Fruit fly (Drosophila melanogaster): Measurements from ENCODE around the gene 5-HT2A.

5-HT2A gene

dm6 chr3R:4659934-4660353 is 47.3 kb downstream of the 5-HT2A start (continued):
- peak; percentile 9; the same call in 1 of the 3 replicates for TF ChIP-seq ci (GFP tag; IDR thresholded peaks at IDR 0.05)
- TF ChIP-seq Fer1 (GFP tag; optimal IDR thresholded peaks at IDR 0.05): no peak
- no peak for TF ChIP-seq CkIIα-i1 (GFP tag; IDR thresholded peaks at IDR 0.05)
- TF ChIP-seq gsb (GFP tag; IDR thresholded peaks at IDR 0.05): no peak
- no peak for TF ChIP-seq zen2 (GFP tag; IDR thresholded peaks at IDR 0.05; ENCODE audit: partially characterized antibody)
- no peak for TF ChIP-seq CG4282 (GFP tag; optimal IDR thresholded peaks at IDR 0.05)
- TF ChIP-seq Taf1 (GFP tag; IDR thresholded peaks at IDR 0.05): no peak
- no peak for TF ChIP-seq nerfin-2 (GFP tag; IDR thresholded peaks at IDR 0.05; ENCODE audit: partially characterized antibody)
- no peak for TF ChIP-seq CG10209 (GFP tag; optimal IDR thresholded peaks at IDR 0.05)
- no peak for TF ChIP-seq CG7357 (GFP tag; IDR thresholded peaks at IDR 0.05)
- TF ChIP-seq CG43689 (GFP tag; IDR thresholded peaks at IDR 0.05): no peak
- peak; percentile 45 for TF ChIP-seq CG1233 (GFP tag; optimal IDR thresholded peaks at IDR 0.05)
- TF ChIP-seq CG2116 (GFP tag; optimal IDR thresholded peaks at IDR 0.05): no peak
- TF ChIP-seq D (optimal IDR thresholded peaks at IDR 0.05): no peak
- TF ChIP-seq D (GFP tag; optimal IDR thresholded peaks at IDR 0.05): peak; percentile 16
- TF ChIP-seq gce (GFP tag; IDR thresholded peaks at IDR 0.05): no peak
- no peak for TF ChIP-seq Abd-B (GFP tag; optimal IDR thresholded peaks at IDR 0.05)
- no peak for TF ChIP-seq CG17802 (tag; optimal IDR thresholded peaks at IDR 0.05)
- TF ChIP-seq CG16813 (GFP tag; IDR thresholded peaks at IDR 0.05; ENCODE audit: partially characterized antibody): no peak
- no peak for TF ChIP-seq CG14050 (GFP tag; IDR thresholded peaks at IDR 0.05)
- TF ChIP-seq CG11504 (tag; optimal IDR thresholded peaks at IDR 0.05): no peak
- TF ChIP-seq stc (GFP tag; IDR thresholded peaks at IDR 0.05): no peak
- TF ChIP-seq wor (GFP tag; IDR thresholded peaks at IDR 0.05): no peak
- TF ChIP-seq chif (GFP tag; optimal IDR thresholded peaks at IDR 0.05): no peak
- TF ChIP-seq CG13894 (tag; optimal IDR thresholded peaks at IDR 0.05): no peak
- TF ChIP-seq p53 (GFP tag; optimal IDR thresholded peaks at IDR 0.05): no peak
- TF ChIP-seq CG30020 (tag; optimal IDR thresholded peaks at IDR 0.05): no peak
- TF ChIP-seq Jarid2 (GFP tag; optimal IDR thresholded peaks at IDR 0.05): no peak
- no peak for TF ChIP-seq CG10366 (GFP tag; IDR thresholded peaks at IDR 0.05)
- TF ChIP-seq CG10321 (GFP tag; IDR thresholded peaks at IDR 0.05): no peak
- TF ChIP-seq CG18599 (GFP tag; optimal IDR thresholded peaks at IDR 0.05): no peak
- TF ChIP-seq Hmr (GFP tag; optimal IDR thresholded peaks at IDR 0.05): no peak
- TF ChIP-seq CG1832 (GFP tag; optimal IDR thresholded peaks at IDR 0.05): no peak
- peak; percentile 54 for TF ChIP-seq Rfx (GFP tag; IDR thresholded peaks at IDR 0.05)
- no peak; the same call in 2 of the 3 replicates for TF ChIP-seq so (GFP tag; IDR thresholded peaks at IDR 0.05)
- TF ChIP-seq CG11093 (GFP tag; IDR thresholded peaks at IDR 0.05): no peak
- no peak for TF ChIP-seq CG6272 (GFP tag; IDR thresholded peaks at IDR 0.05)
- TF ChIP-seq trem (tag; optimal IDR thresholded peaks at IDR 0.05): no peak
- TF ChIP-seq CG33557 (GFP tag; optimal IDR thresholded peaks at IDR 0.05): no peak
- TF ChIP-seq cato (GFP tag; optimal IDR thresholded peaks at IDR 0.05; ENCODE audit: borderline replicate concordance): no peak
- no peak for TF ChIP-seq HmgZ (tag; optimal IDR thresholded peaks at IDR 0.05)
- TF ChIP-seq CG8089 (GFP tag; optimal IDR thresholded peaks at IDR 0.05): no peak
- TF ChIP-seq jigr1 (GFP tag; IDR thresholded peaks at IDR 0.05): no peak
- no peak for TF ChIP-seq Atf-2 (GFP tag; optimal IDR thresholded peaks at IDR 0.05)
- TF ChIP-seq tgo (GFP tag; IDR thresholded peaks at IDR 0.05): no peak
- TF ChIP-seq sisA (GFP tag; IDR thresholded peaks at IDR 0.05): no peak
- no peak for TF ChIP-seq CG6854 (GFP tag; optimal IDR thresholded peaks at IDR 0.05)
- TF ChIP-seq sim (GFP tag; IDR thresholded peaks at IDR 0.05): no peak
- no peak for TF ChIP-seq CG15011 (GFP tag; optimal IDR thresholded peaks at IDR 0.05)
- TF ChIP-seq CG14667 (GFP tag; IDR thresholded peaks at IDR 0.05): no peak
- TF ChIP-seq kay (GFP tag; optimal IDR thresholded peaks at IDR 0.05): no peak
- no peak for TF ChIP-seq CG10267 (tag; optimal IDR thresholded peaks at IDR 0.05)
